Worm (Caenorhabditis elegans) whole organism, L4 larva: ENCODE results near the gene C13A2.1.
A peak's percentile ranks its signal among the peaks of the same experiment; 100 is the strongest.
"Not testable (repeated sequence)": the region's sequence is repeated elsewhere in the genome, so short reads cannot be mapped to it uniquely, and the experiment has no call there.

Source experiments
- R02D3.7 ChIP-seq: fragments of 150-350 bp; sonication (generic microtip); optimal IDR thresholded peaks from 3 replicates; lab custom pipeline; 2014; ENCODE audit warnings: missing biosample characterization, missing genetic modification characterization
- Y5F2A.4 ChIP-seq: fragments of 200-800 bp; sonication (Bioruptor generic); optimal IDR thresholded peaks from 2 replicates; lab custom pipeline; 2018; ENCODE audit warnings: mild to moderate bottlenecking, missing genetic modification characterization, missing compliant biosample characterization
- ZK337.2 ChIP-seq: fragments of 200-800 bp; sonication (Bioruptor generic); IDR thresholded peaks from 2 replicates; pipeline ENCODE4 v1.3.6; 2022; ENCODE audit warnings: missing genetic modification reagents, missing genetic modification characterization, missing compliant biosample characterization
- aha-1 ChIP-seq: fragments of 150-350 bp; peaks from one replicate; lab custom pipeline; 2014; ENCODE audit warnings: missing biosample characterization, missing genetic modification characterization
- aly-2 ChIP-seq: sonication (generic microtip); optimal IDR thresholded peaks from 2 replicates; lab custom pipeline; 2018; ENCODE audit warnings: missing biosample characterization, missing genetic modification characterization
- attf-4 ChIP-seq: sonication (generic microtip); optimal IDR thresholded peaks from 3 replicates; lab custom pipeline; 2017; ENCODE audit warnings: missing biosample characterization, missing genetic modification characterization
- ceh-44 ChIP-seq: fragments of 200-800 bp; sonication (Bioruptor generic); IDR thresholded peaks from 2 replicates; pipeline ENCODE4 v1.3.6; 2022; ENCODE audit warnings: missing genetic modification reagents, missing genetic modification characterization, missing compliant biosample characterization
- ceh-82 ChIP-seq: sonication (generic microtip); optimal IDR thresholded peaks from 2 replicates; lab custom pipeline; 2017; ENCODE audit warnings: missing biosample characterization, missing genetic modification characterization
- daf-8 ChIP-seq: fragments of 200-800 bp; sonication (Bioruptor generic); IDR thresholded peaks from 2 replicates; pipeline ENCODE4 v1.3.6; 2022; ENCODE audit warnings: missing genetic modification characterization, missing compliant biosample characterization
- egl-27 ChIP-seq: sonication (generic microtip); optimal IDR thresholded peaks from 3 replicates; lab custom pipeline; 2017; ENCODE audit warnings: missing biosample characterization, missing genetic modification reagents, missing genetic modification characterization
- egl-43 ChIP-seq: fragments of 200-800 bp; sonication (Bioruptor generic); IDR thresholded peaks from 2 replicates; pipeline ENCODE4 v1.3.6; 2022; ENCODE audit warnings: missing genetic modification reagents, missing genetic modification characterization, missing compliant biosample characterization
- fos-1 ChIP-seq: fragments of 150-350 bp; optimal IDR thresholded peaks from 2 replicates; lab custom pipeline; 2014; ENCODE audit warnings: missing biosample characterization, missing genetic modification characterization
- gei-8 ChIP-seq: fragments of 200-800 bp; sonication (Bioruptor generic); optimal IDR thresholded peaks from 2 replicates; lab custom pipeline; 2018; ENCODE audit warnings: mild to moderate bottlenecking, missing genetic modification characterization, missing compliant biosample characterization
- jun-1 ChIP-seq: fragments of 150-350 bp; optimal IDR thresholded peaks from 2 replicates; lab custom pipeline; 2014; ENCODE audit warnings: missing biosample characterization, missing genetic modification reagents, missing genetic modification characterization
- lin-1 ChIP-seq: fragments of 200-800 bp; sonication (Bioruptor generic); IDR thresholded peaks from 2 replicates; pipeline ENCODE4 v1.3.6; 2022; ENCODE audit warnings: missing genetic modification reagents, missing genetic modification characterization, missing compliant biosample characterization
- lir-3 ChIP-seq: sonication (generic microtip); optimal IDR thresholded peaks from 2 replicates; lab custom pipeline; 2016; ENCODE audit warnings: mild to moderate bottlenecking, missing genetic modification characterization, missing compliant biosample characterization
- nhr-111 ChIP-seq: fragments of 200-800 bp; sonication (Bioruptor generic); optimal IDR thresholded peaks from 2 replicates; lab custom pipeline; 2018; ENCODE audit warnings: mild to moderate bottlenecking, missing genetic modification characterization, missing compliant biosample characterization
- nhr-25 ChIP-seq: sonication (generic microtip); optimal IDR thresholded peaks from 2 replicates; lab custom pipeline; 2017; ENCODE audit warnings: missing genetic modification characterization, mild to moderate bottlenecking, missing compliant biosample characterization, antibody characterized with exemption, moderate library complexity, borderline replicate concordance; ENCODE audit not compliant: insufficient read depth
- nhr-41 ChIP-seq: fragments of 200-800 bp; sonication (Bioruptor generic); IDR thresholded peaks from 2 replicates; pipeline ENCODE4 v1.3.6; 2022; ENCODE audit warnings: missing genetic modification reagents, missing genetic modification characterization, missing compliant biosample characterization
- nhr-48 ChIP-seq: sonication (generic microtip); optimal IDR thresholded peaks from 2 replicates; lab custom pipeline; 2016; ENCODE audit warnings: mild to moderate bottlenecking, missing genetic modification characterization, missing compliant biosample characterization
- nhr-6 ChIP-seq: fragments of 150-350 bp; optimal IDR thresholded peaks from 2 replicates; lab custom pipeline; 2014; ENCODE audit warnings: missing biosample characterization, missing genetic modification characterization
- pha-4 ChIP-seq, 2 experiments: fragments of 150-350 bp in 1 of 2; fragments of 200-800 bp in 1 of 2; sonication (Bioruptor generic) in 1 of 2; IDR thresholded peaks in 1 of 2; optimal IDR thresholded peaks in 1 of 2; 2 replicates each; pipeline versions ENCODE4 v1.3.6 to Lab custom; 2014 to 2022; ENCODE audit warnings: missing genetic modification characterization in 2 of 2, missing genetic modification reagents in 2 of 2, missing biosample characterization in 1 of 2, missing compliant biosample characterization in 1 of 2
- pqm-1 ChIP-seq: sonication (generic microtip); optimal IDR thresholded peaks from 2 replicates; lab custom pipeline; 2017; ENCODE audit warnings: missing biosample characterization, missing genetic modification characterization
- rbr-2 ChIP-seq: sonication (generic microtip); optimal IDR thresholded peaks from 2 replicates; lab custom pipeline; 2016; ENCODE audit warnings: missing genotype, missing genetic modification characterization, missing compliant biosample characterization
- set-16 ChIP-seq: fragments of 200-800 bp; sonication (Bioruptor generic); IDR thresholded peaks from 2 replicates; pipeline ENCODE4 v1.3.6; 2022; ENCODE audit warnings: missing genetic modification reagents, missing genetic modification characterization, missing compliant biosample characterization
- snpc-1.2 ChIP-seq: fragments of 200-800 bp; sonication (Bioruptor generic); IDR thresholded peaks from 2 replicates; pipeline ENCODE4 v1.3.6; 2022; ENCODE audit warnings: missing genetic modification reagents, missing genetic modification characterization, missing compliant biosample characterization
- unc-62 ChIP-seq, 3 experiments: fragments of 150-350 bp in 1 of 3; sonication (generic microtip); optimal IDR thresholded peaks in 2 of 3; peaks in 1 of 3; 1 replicate in 1 of 3; 2 replicates in 2 of 3; lab custom pipeline; 2014 to 2017; ENCODE audit warnings: missing biosample characterization in 3 of 3, missing genetic modification characterization in 3 of 3, missing genetic modification reagents in 3 of 3, missing genotype in 1 of 3
- zfp-2 ChIP-seq: sonication (generic microtip); optimal IDR thresholded peaks from 2 replicates; lab custom pipeline; 2016; ENCODE audit warnings: mild to moderate bottlenecking, missing genetic modification characterization, missing compliant biosample characterization

Gene C13A2.1

ce11 chrV:7321915-7322314 is 33.1 kb downstream of the C13A2.1 start, which contains the start of gene F10G2.10:
Gene F10G2.10, plus strand, starts transcription at chrV:7322215.
- TF ChIP-seq daf-8 (GFP tag; lab: Robert Waterston, UW) (no peak), unc-62 (GFP tag; optimal IDR thresholded peaks at IDR 0.05 in 1 of 2; lab: Kevin White, UChicago) (peak in 1 of 2 experiments; percentile 39), unc-62 (tag; optimal IDR thresholded peaks at IDR 0.05; lab: Kevin White, UChicago) (no peak)

- TF ChIP-seq aha-1 (no peak), pqm-1 (tag; lab: Kevin White, UChicago) (no peak), aly-2 (tag; lab: Kevin White, UChicago) (no peak), fos-1 (tag; lab: Kevin White, UChicago) (no peak)
- TF ChIP-seq, all 104 proteins: peak for 0
These were observed 36.5 kb downstream of the C13A2.1 start, which contains the start of gene srx-92 for ce11 chrV:7325285-7325684. Gene srx-92, minus strand, starts transcription at chrV:7325385.

- TF ChIP-seq lin-1 (GFP tag; lab: Robert Waterston, UW): no peak
- TF ChIP-seq ceh-82 (tag; lab: Kevin White, UChicago): no peak
- no peak for TF ChIP-seq nhr-25
- no peak for TF ChIP-seq zfp-2
- TF ChIP-seq, all 104 proteins: peak for 0
These were observed 38.1 kb downstream of the C13A2.1 start, which contains the start of gene F10G2.4 for ce11 chrV:7326928-7327327. Gene F10G2.4, plus strand, starts transcription at chrV:7327228.

- no peak for TF ChIP-seq R02D3.7 (tag; lab: Kevin White, UChicago)
- TF ChIP-seq unc-62 (GFP tag; optimal IDR thresholded peaks at IDR 0.05 in 1 of 2; lab: Kevin White, UChicago): peak in 1 of 2 experiments; percentile 43
- TF ChIP-seq unc-62 (tag; optimal IDR thresholded peaks at IDR 0.05; lab: Kevin White, UChicago): no peak
These were observed 39.3 kb downstream of the C13A2.1 start, which contains the start of gene clec-7 for ce11 chrV:7328092-7328491. Gene clec-7, plus strand, starts transcription at chrV:7328392.

- no peak for TF ChIP-seq egl-43 (GFP tag; lab: Robert Waterston, UW)
- TF ChIP-seq lir-3 (tag; lab: Kevin White, UChicago): no peak
- no peak for TF ChIP-seq nhr-6
- no peak for TF ChIP-seq ZK337.2 (GFP tag; lab: Robert Waterston, UW)
- no peak for TF ChIP-seq attf-4 (tag; lab: Kevin White, UChicago)
- TF ChIP-seq ceh-44 (GFP tag; lab: Robert Waterston, UW): no peak
- no peak for TF ChIP-seq nhr-41
- no peak for TF ChIP-seq aly-2 (tag; lab: Kevin White, UChicago)
- no peak for TF ChIP-seq Y5F2A.4 (GFP tag; lab: Kevin White, UChicago)
- TF ChIP-seq jun-1 (tag; lab: Kevin White, UChicago): no peak
- TF ChIP-seq R02D3.7 (tag; lab: Kevin White, UChicago): no peak
- TF ChIP-seq nhr-48: no peak
- TF ChIP-seq nhr-111 (GFP tag; lab: Kevin White, UChicago): no peak
- no peak for TF ChIP-seq gei-8
- TF ChIP-seq pha-4 (GFP tag; IDR thresholded peaks at IDR 0.05; lab: Robert Waterston, UW): no peak
- TF ChIP-seq pha-4 (tag; optimal IDR thresholded peaks at IDR 0.05; lab: Kevin White, UChicago): no peak
- no peak for TF ChIP-seq rbr-2
- TF ChIP-seq nhr-25: no peak
- no peak for TF ChIP-seq set-16
These were observed 42.1 kb downstream of the C13A2.1 start, which contains the start of gene F10G2.2 for ce11 chrV:7330868-7331267. Gene F10G2.2, plus strand, starts transcription at chrV:7331168.

- peak in 1 of 2 experiments; percentile 43 for TF ChIP-seq unc-62 (GFP tag; optimal IDR thresholded peaks at IDR 0.05 in 1 of 2; lab: Kevin White, UChicago)
- no peak for TF ChIP-seq unc-62 (tag; optimal IDR thresholded peaks at IDR 0.05; lab: Kevin White, UChicago)
- no peak for TF ChIP-seq pqm-1 (tag; lab: Kevin White, UChicago)
- peak; percentile 72 for TF ChIP-seq aha-1
- no peak for TF ChIP-seq egl-27 (tag; lab: Kevin White, UChicago)
These were observed 43.5 kb downstream of the C13A2.1 start, which contains the start of gene F10G2.1 for ce11 chrV:7332253-7332652. Gene F10G2.1, plus strand, starts transcription at chrV:7332553.

ce11 chrV:7337218-7337617 is 48.4 kb downstream of the C13A2.1 start, which contains the start of gene F10G2.7:
Gene F10G2.7, minus strand, starts transcription at chrV:7337318.
- not testable (repeated sequence) for TF ChIP-seq set-16; snpc-1.2 (GFP tag; lab: Robert Waterston, UW); unc-62 (GFP tag; optimal IDR thresholded peaks at IDR 0.05 in 1 of 2; lab: Kevin White, UChicago); unc-62 (tag; optimal IDR thresholded peaks at IDR 0.05; lab: Kevin White, UChicago)
- TF ChIP-seq, all 104 proteins: peak for 0; not testable (repeated sequence) for 104
